Worm (Caenorhabditis elegans) whole organism, L3 larva: ENCODE data around the gene crh-1.

ENCODE experiments used
- R02D3.7 ChIP-seq: fragments of 150-350 bp; optimal IDR thresholded peaks from 2 replicates; lab custom pipeline; 2014; ENCODE audit warnings: missing biosample characterization, missing genetic modification characterization
- ZK546.5 ChIP-seq: sonication (generic microtip); optimal IDR thresholded peaks from 2 replicates; lab custom pipeline; 2017; ENCODE audit warnings: missing biosample characterization, missing genetic modification characterization
- aly-2 ChIP-seq: fragments of 150-350 bp; optimal IDR thresholded peaks from 2 replicates; lab custom pipeline; 2014; ENCODE audit warnings: missing biosample characterization, missing genetic modification characterization
- ama-1 ChIP-seq: fragments of 150-350 bp; optimal IDR thresholded peaks from 2 replicates; lab custom pipeline; 2018
- ceh-28 ChIP-seq: fragments of 150-350 bp; optimal IDR thresholded peaks from 2 replicates; lab custom pipeline; 2014; ENCODE audit warnings: missing biosample characterization, missing genetic modification reagents, missing genetic modification characterization
- ceh-9 ChIP-seq: sonication (generic microtip); optimal IDR thresholded peaks from 2 replicates; lab custom pipeline; 2018; ENCODE audit warnings: missing biosample characterization, missing genetic modification characterization
- daf-12 ChIP-seq: fragments of 150-350 bp; optimal IDR thresholded peaks from 2 replicates; lab custom pipeline; 2014; ENCODE audit warnings: missing biosample characterization, missing genetic modification reagents, missing genetic modification characterization
- egl-27 ChIP-seq: sonication (generic microtip); optimal IDR thresholded peaks from 4 replicates; lab custom pipeline; 2017; ENCODE audit warnings: missing biosample characterization, missing genetic modification reagents, missing genetic modification characterization
- egl-5 ChIP-seq: fragments of 150-350 bp; optimal IDR thresholded peaks from 2 replicates; lab custom pipeline; 2017; ENCODE audit warnings: missing biosample characterization, missing genetic modification reagents, missing genetic modification characterization, inconsistent platforms
- elt-2 ChIP-seq: sonication (generic microtip); optimal IDR thresholded peaks from 2 replicates; lab custom pipeline; 2016; ENCODE audit warnings: missing genetic modification reagents, mild to moderate bottlenecking, missing genetic modification characterization, missing compliant biosample characterization
- elt-3 ChIP-seq, 3 experiments: fragments of 150-350 bp in 1 of 3; sonication (generic microtip) in 2 of 3; optimal IDR thresholded peaks; 2 replicates in 2 of 3; 4 replicates in 1 of 3; lab custom pipeline; 2014 to 2017; ENCODE audit warnings: missing biosample characterization in 3 of 3, missing genetic modification characterization in 3 of 3
- eor-1 ChIP-seq, 2 experiments: fragments of 150-350 bp; optimal IDR thresholded peaks; 2 replicates each; lab custom pipeline; 2014 to 2018; ENCODE audit warnings: missing biosample characterization in 2 of 2, missing genetic modification characterization in 2 of 2
- fkh-10 ChIP-seq: sonication (generic microtip); optimal IDR thresholded peaks from 2 replicates; lab custom pipeline; 2017; ENCODE audit warnings: missing biosample characterization, missing genetic modification reagents, missing genetic modification characterization
- lin-15B ChIP-seq: fragments of 150-350 bp; optimal IDR thresholded peaks from 2 replicates; lab custom pipeline; 2014; ENCODE audit warnings: missing biosample characterization, missing genetic modification characterization
- lin-39 ChIP-seq: fragments of 150-350 bp; optimal IDR thresholded peaks from 2 replicates; lab custom pipeline; 2018; ENCODE audit warnings: missing biosample characterization, missing genetic modification reagents, missing genetic modification characterization
- mml-1 ChIP-seq: fragments of 150-350 bp; sonication (generic microtip); optimal IDR thresholded peaks from 3 replicates; lab custom pipeline; 2014; ENCODE audit warnings: missing biosample characterization, missing genetic modification characterization
- nhr-11 ChIP-seq: fragments of 150-350 bp; optimal IDR thresholded peaks from 2 replicates; lab custom pipeline; 2014; ENCODE audit warnings: missing biosample characterization, missing genetic modification characterization
- nhr-12 ChIP-seq: fragments of 150-350 bp; optimal IDR thresholded peaks from 2 replicates; lab custom pipeline; 2014; ENCODE audit warnings: missing biosample characterization, missing genetic modification characterization
- nhr-23 ChIP-seq: fragments of 150-350 bp; optimal IDR thresholded peaks from 2 replicates; lab custom pipeline; 2014; ENCODE audit warnings: missing biosample characterization, missing genetic modification reagents, missing genetic modification characterization
- nhr-28 ChIP-seq: fragments of 150-350 bp; optimal IDR thresholded peaks from 2 replicates; lab custom pipeline; 2014; ENCODE audit warnings: missing biosample characterization, missing genetic modification characterization
- nhr-43 ChIP-seq: sonication (generic microtip); optimal IDR thresholded peaks from 2 replicates; lab custom pipeline; 2016; ENCODE audit warnings: mild to moderate bottlenecking, missing genetic modification characterization, missing compliant biosample characterization; ENCODE audit not compliant: poor library complexity, severe bottlenecking
- nhr-67 ChIP-seq: fragments of 150-350 bp; optimal IDR thresholded peaks from 2 replicates; lab custom pipeline; 2014; ENCODE audit warnings: missing biosample characterization, missing genetic modification characterization
- nhr-76 ChIP-seq: fragments of 150-350 bp; sonication (generic microtip); optimal IDR thresholded peaks from 5 replicates; lab custom pipeline; 2014; ENCODE audit warnings: missing biosample characterization, missing genetic modification characterization
- nhr-77 ChIP-seq: fragments of 150-350 bp; optimal IDR thresholded peaks from 2 replicates; lab custom pipeline; 2014; ENCODE audit warnings: missing biosample characterization, missing genetic modification characterization
- pha-4 ChIP-seq: fragments of 150-350 bp; optimal IDR thresholded peaks from 2 replicates; lab custom pipeline; 2014; ENCODE audit warnings: missing biosample characterization, missing genetic modification reagents, missing genetic modification characterization
- pqm-1 ChIP-seq: fragments of 150-350 bp; optimal IDR thresholded peaks from 2 replicates; lab custom pipeline; 2017; ENCODE audit warnings: missing biosample characterization, missing genetic modification characterization, inconsistent platforms
- sea-2 ChIP-seq: fragments of 150-350 bp; sonication (generic microtip); optimal IDR thresholded peaks from 4 replicates; lab custom pipeline; 2014; ENCODE audit warnings: missing biosample characterization, missing genetic modification reagents, missing genetic modification characterization
- skn-1 ChIP-seq: fragments of 150-350 bp; optimal IDR thresholded peaks from 2 replicates; lab custom pipeline; 2014; ENCODE audit warnings: missing biosample characterization, missing genetic modification characterization
- snpc-4 ChIP-seq: fragments of 150-350 bp; optimal IDR thresholded peaks from 2 replicates; lab custom pipeline; 2014; ENCODE audit warnings: missing biosample characterization, missing genetic modification characterization
- tbx-2 ChIP-seq: sonication (generic microtip); optimal IDR thresholded peaks from 2 replicates; lab custom pipeline; 2016; ENCODE audit warnings: mild to moderate bottlenecking, missing genetic modification characterization, missing compliant biosample characterization
- unc-39 ChIP-seq: sonication (generic microtip); optimal IDR thresholded peaks from 4 replicates; lab custom pipeline; 2017; ENCODE audit warnings: missing biosample characterization, missing genetic modification characterization
- unc-62 ChIP-seq: fragments of 150-350 bp; sonication (generic microtip); optimal IDR thresholded peaks from 4 replicates; lab custom pipeline; 2014; ENCODE audit warnings: missing biosample characterization, missing genetic modification reagents, missing genetic modification characterization
- ztf-11 ChIP-seq: fragments of 150-350 bp; optimal IDR thresholded peaks from 2 replicates; lab custom pipeline; 2014; ENCODE audit warnings: missing biosample characterization, missing genetic modification characterization
- ztf-4 ChIP-seq: fragments of 150-350 bp; optimal IDR thresholded peaks from 2 replicates; lab custom pipeline; 2014; ENCODE audit warnings: missing biosample characterization, missing genetic modification characterization

crh-1 gene

DNA sequence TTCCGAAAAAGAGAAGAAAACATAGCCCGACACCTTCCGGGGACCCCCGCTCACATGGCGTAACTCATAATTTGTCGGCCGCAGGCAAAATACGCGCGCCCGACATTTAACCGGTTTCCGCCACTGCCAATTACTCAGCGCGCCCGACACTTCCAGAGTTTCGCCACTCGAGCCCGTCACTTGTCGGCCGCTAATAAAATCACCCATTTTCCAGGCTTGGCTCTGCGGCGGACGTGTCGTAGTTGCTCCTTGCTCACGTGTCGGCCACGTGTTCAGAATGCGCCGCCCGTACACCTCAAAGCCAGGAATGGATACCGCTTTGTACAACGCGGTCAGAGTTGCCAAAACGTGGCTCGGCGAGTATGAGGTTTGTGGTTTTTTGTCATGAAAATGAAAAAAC is 29.9 kb upstream of the crh-1 start:
- peak; percentile 21 for TF ChIP-seq ama-1 (lab: Kevin White, UChicago)
- TF ChIP-seq nhr-11 (tag; lab: Kevin White, UChicago) = no peak
- no peak for TF ChIP-seq nhr-67 (tag; lab: Kevin White, UChicago)
- no peak for TF ChIP-seq daf-12
- no peak for TF ChIP-seq ztf-11 (tag; lab: Kevin White, UChicago)
- no peak for TF ChIP-seq ZK546.5 (tag; lab: Kevin White, UChicago)

DNA sequence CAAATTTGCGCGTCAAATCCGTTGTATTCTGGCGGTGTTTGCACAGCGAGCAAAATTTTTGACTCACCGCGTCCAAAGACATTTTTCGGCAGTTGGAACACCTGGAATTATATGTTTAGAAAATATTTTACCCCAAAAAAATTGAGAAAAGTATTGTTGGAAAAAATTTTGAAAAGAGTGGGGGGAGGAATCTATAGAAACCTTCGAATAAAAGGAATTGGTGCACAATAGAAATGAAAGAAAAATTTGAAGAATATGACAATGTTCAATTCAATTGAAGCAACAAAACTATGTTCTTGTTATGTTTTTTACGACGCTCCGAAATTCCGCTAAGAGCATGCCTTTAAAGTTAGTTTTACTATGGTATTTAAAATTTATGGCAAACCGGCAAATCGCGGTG is 28.2 kb upstream of the crh-1 start, which contains the start of gene Y66A7A.7:
Gene Y66A7A.7 (minus strand): TSS at position 101 of the 400 bp plus-strand sequence.
- TF ChIP-seq nhr-28 (tag; lab: Kevin White, UChicago) = no peak
- TF ChIP-seq pqm-1 (tag; lab: Kevin White, UChicago) = no peak
- no peak for TF ChIP-seq nhr-77 (tag; lab: Kevin White, UChicago)
- no peak for TF ChIP-seq egl-5
- no peak for TF ChIP-seq ZK546.5 (tag; lab: Kevin White, UChicago)
- TF ChIP-seq ceh-28 (tag; lab: Kevin White, UChicago) = no peak
- no peak for TF ChIP-seq lin-15B (tag; lab: Kevin White, UChicago)
- TF ChIP-seq nhr-43 = no peak
- TF ChIP-seq mml-1 (tag; lab: Kevin White, UChicago) = no peak
- TF ChIP-seq ama-1 (lab: Kevin White, UChicago) = no peak

DNA sequence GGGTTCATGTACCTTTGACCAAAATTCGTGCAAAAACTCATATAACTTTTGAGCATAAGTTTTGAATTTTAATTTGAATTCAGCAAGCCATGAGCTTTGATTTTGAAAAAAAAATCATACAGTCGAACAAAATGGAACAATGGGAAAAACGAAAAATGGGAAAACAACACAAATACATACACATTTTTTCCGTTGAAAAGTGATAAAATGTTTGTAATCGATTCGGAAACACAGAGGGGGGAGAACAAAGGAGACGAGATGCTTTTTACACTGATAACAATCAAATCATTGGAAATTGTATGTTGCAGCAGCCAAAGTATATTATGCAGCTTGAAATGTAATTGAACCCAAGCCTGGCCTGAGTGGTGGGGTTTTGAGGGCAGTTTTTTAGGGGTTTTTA is 26.5 kb upstream of the crh-1 start:
- TF ChIP-seq elt-2 = peak; percentile 46
- TF ChIP-seq nhr-12 = no peak
- TF ChIP-seq eor-1 (tag; optimal IDR thresholded peaks at IDR 0.05; lab: Kevin White, UChicago) = no peak
- peak; percentile 56 for TF ChIP-seq pqm-1 (tag; lab: Kevin White, UChicago)

DNA sequence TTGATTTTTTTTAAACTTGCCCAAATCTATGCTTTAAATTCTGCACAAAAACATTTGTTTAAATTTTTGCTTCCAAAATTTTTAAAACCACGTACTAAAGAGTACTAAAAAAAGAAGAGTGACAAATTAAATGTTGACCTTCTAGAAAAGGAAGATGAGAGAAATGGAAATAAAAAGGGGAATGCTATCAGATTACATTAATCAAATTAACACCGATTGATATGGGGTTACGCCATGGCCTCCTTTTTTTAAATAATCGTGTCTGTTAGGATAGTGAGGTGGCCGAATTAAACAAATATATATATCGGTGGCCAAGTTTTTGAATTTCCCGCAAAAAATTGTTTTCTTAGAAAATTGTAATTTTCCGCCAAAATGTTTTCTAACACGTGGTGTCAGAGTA is 25.2 kb upstream of the crh-1 start:
- no peak for TF ChIP-seq eor-1 (tag; optimal IDR thresholded peaks at IDR 0.05; lab: Kevin White, UChicago)
- TF ChIP-seq nhr-23 (tag; lab: Kevin White, UChicago) = peak; percentile 51

DNA sequence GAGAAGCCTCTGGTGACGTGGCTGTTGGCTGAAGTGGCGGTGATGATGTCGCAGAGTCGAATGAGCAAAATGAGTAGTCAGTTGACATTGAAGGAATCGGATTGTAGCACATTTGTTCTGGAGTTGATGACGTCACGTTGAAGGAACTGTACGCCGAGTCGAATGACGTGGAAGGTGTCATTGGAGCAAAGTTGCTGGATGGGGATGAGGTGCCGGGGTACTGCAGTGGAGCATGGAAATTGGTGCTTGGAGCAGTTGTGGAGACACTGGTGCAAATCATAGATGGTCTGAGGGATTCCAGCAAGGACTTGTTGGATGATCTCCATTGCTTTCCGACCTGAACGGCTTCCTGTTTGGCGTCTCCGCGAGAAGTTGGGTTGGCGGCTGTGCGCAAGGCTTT is 24.1 kb upstream of the crh-1 start:
- TF ChIP-seq egl-27 (tag; lab: Kevin White, UChicago) = no peak
- no peak for TF ChIP-seq egl-5
- TF ChIP-seq ztf-11 (tag; lab: Kevin White, UChicago) = no peak
- no peak for TF ChIP-seq unc-39 (tag; lab: Kevin White, UChicago)
- TF ChIP-seq nhr-76 (tag; lab: Kevin White, UChicago) = no peak
- TF ChIP-seq aly-2 = no peak
- no peak for TF ChIP-seq nhr-67 (tag; lab: Kevin White, UChicago)
- no peak for TF ChIP-seq elt-3 (tag; optimal IDR thresholded peaks at IDR 0.05; lab: Kevin White, UChicago)
- no peak for TF ChIP-seq skn-1 (tag; lab: Kevin White, UChicago)
- no peak for TF ChIP-seq lin-39 (tag; lab: Kevin White, UChicago)
- TF ChIP-seq daf-12 = no peak
- TF ChIP-seq unc-62 = no peak
- no peak for TF ChIP-seq sea-2 (GFP tag; lab: Kevin White, UChicago)

DNA sequence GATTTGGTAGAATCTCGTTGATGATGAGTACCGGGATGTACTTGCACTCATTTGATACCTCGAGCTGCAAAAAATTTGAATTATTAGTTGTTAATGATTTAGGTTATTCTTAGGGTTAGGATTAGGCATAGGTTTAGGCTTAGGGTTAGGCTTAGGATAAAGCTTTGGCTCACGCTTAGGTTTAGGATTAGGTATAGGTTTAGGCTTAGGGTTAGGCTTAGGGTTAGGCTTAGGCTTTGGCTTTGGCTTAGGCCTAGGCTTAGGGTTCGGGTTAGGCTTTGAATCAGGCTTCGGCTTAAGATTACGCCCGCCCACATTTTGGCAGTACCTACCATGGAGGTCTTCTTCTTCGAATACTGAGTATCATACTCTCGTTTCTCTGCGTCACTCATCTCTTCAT is 22.6 kb upstream of the crh-1 start:
- TF ChIP-seq fkh-10 (GFP tag; lab: Kevin White, UChicago) (no peak), ceh-9 (tag; lab: Kevin White, UChicago) (no peak), pqm-1 (tag; lab: Kevin White, UChicago) (no peak), pha-4 (tag; lab: Kevin White, UChicago) (no peak), ztf-4 (tag; lab: Kevin White, UChicago) (no peak), ama-1 (lab: Kevin White, UChicago) (no peak), nhr-23 (tag; lab: Kevin White, UChicago) (no peak), tbx-2 (tag; lab: Kevin White, UChicago) (no peak), R02D3.7 (tag; lab: Kevin White, UChicago) (no peak), ZK546.5 (tag; lab: Kevin White, UChicago) (no peak), nhr-76 (tag; lab: Kevin White, UChicago) (no peak), snpc-4 (no peak)
